Worm (Caenorhabditis elegans): Measurements from ENCODE around the gene nhr-181.

The nhr-181 gene

ce11 chrV:4134728-4135127, 39.9 kb downstream of the nhr-181 start, which contains the start of gene lgc-1:
Gene lgc-1 (plus strand): TSS chrV:4135028.
- TF ChIP-seq ceh-82 (tag; optimal IDR thresholded peaks at IDR 0.05) (no peak), nhr-129 (tag; optimal IDR thresholded peaks at IDR 0.05) (no peak), ZK546.5 (tag; optimal IDR thresholded peaks at IDR 0.05) (no peak), lsy-2 (tag; optimal IDR thresholded peaks at IDR 0.05) (no peak), ztf-11 (tag; optimal IDR thresholded peaks at IDR 0.05) (no peak), elt-3 (tag; optimal IDR thresholded peaks at IDR 0.05) (no peak), blmp-1 (tag; optimal IDR thresholded peaks at IDR 0.05; ENCODE audit: insufficient read depth) (no peak), lin-11 (tag; optimal IDR thresholded peaks at IDR 0.05) (no peak), aly-2 (tag; optimal IDR thresholded peaks at IDR 0.05) (no peak), snpc-4 (tag; optimal IDR thresholded peaks at IDR 0.05) (no peak), gmeb-1 (tag; optimal IDR thresholded peaks at IDR 0.05) (no peak), mbf-1 (tag; optimal IDR thresholded peaks at IDR 0.05) (no peak), sma-9 (GFP tag; optimal IDR thresholded peaks at IDR 0.05) (no peak), sma-9 (tag; optimal IDR thresholded peaks at IDR 0.05) (no peak), ztf-1 (GFP tag; conservative IDR thresholded peaks at IDR 0.05) (no peak), ceh-16 (tag; optimal IDR thresholded peaks at IDR 0.05) (no peak), egl-27 (tag; optimal IDR thresholded peaks at IDR 0.05) (no peak), lin-39 (tag; optimal IDR thresholded peaks at IDR 0.05) (no peak), ztf-4 (tag; optimal IDR thresholded peaks at IDR 0.05) (no peak), peb-1 (tag; optimal IDR thresholded peaks at IDR 0.05) (no peak), crh-2 (tag; optimal IDR thresholded peaks at IDR 0.05) (no peak)

- no peak for TF ChIP-seq crh-2 (tag; optimal IDR thresholded peaks at IDR 0.05)
- no peak for TF ChIP-seq egl-27 (tag; optimal IDR thresholded peaks at IDR 0.05)
Observed at ce11 chrV:4138688-4139087, 43.8 kb downstream of the nhr-181 start, which contains the start of gene lgc-29. Gene lgc-29 (plus strand): TSS chrV:4138988.

ce11 chrV:4143034-4143433, 48.2 kb downstream of the nhr-181 start:
- TF ChIP-seq aly-2 (tag; optimal IDR thresholded peaks at IDR 0.05) (no peak), nhr-11 (tag; optimal IDR thresholded peaks at IDR 0.05) (no peak), nhr-77 (tag; optimal IDR thresholded peaks at IDR 0.05) (no peak), nhr-23 (tag; optimal IDR thresholded peaks at IDR 0.05) (no peak), unc-55 (GFP tag; optimal IDR thresholded peaks at IDR 0.05) (peak; percentile 77), ztf-11 (tag; optimal IDR thresholded peaks at IDR 0.05) (no peak), R02D3.7 (tag; optimal IDR thresholded peaks at IDR 0.05) (no peak), mbf-1 (tag; optimal IDR thresholded peaks at IDR 0.05) (no peak), ceh-16 (tag; optimal IDR thresholded peaks at IDR 0.05) (no peak), ZK546.5 (tag; optimal IDR thresholded peaks at IDR 0.05) (no peak), ceh-82 (tag; optimal IDR thresholded peaks at IDR 0.05) (no peak), lin-11 (tag; optimal IDR thresholded peaks at IDR 0.05) (peak; percentile 38), unc-62 (GFP tag; optimal IDR thresholded peaks at IDR 0.05) (no peak), lsy-2 (tag; optimal IDR thresholded peaks at IDR 0.05) (peak; percentile 53 to 90), mab-5 (tag; optimal IDR thresholded peaks at IDR 0.05) (peak; percentile 82), alr-1 (tag; optimal IDR thresholded peaks at IDR 0.05) (no peak), mdl-1 (tag; optimal IDR thresholded peaks at IDR 0.05) (peak in 1 of 2 experiments; percentile 33), elt-3 (tag; optimal IDR thresholded peaks at IDR 0.05) (no peak), elt-1 (tag; optimal IDR thresholded peaks at IDR 0.05) (no peak), nhr-21 (tag; optimal IDR thresholded peaks at IDR 0.05) (peak; percentile 72), unc-39 (tag; optimal IDR thresholded peaks at IDR 0.05) (no peak), ama-1 (optimal IDR thresholded peaks at IDR 0.05) (no peak), sem-4 (tag; optimal IDR thresholded peaks at IDR 0.05) (peak; percentile 73), F13H6.1 (tag; optimal IDR thresholded peaks at IDR 0.05) (peak; percentile 76), peb-1 (tag; optimal IDR thresholded peaks at IDR 0.05) (no peak), sma-3 (GFP tag; optimal IDR thresholded peaks at IDR 0.05) (peak; percentile 78), nhr-10 (tag; optimal IDR thresholded peaks at IDR 0.05) (no peak), fos-1 (tag; optimal IDR thresholded peaks at IDR 0.05) (peak; percentile 40), gmeb-1 (tag; optimal IDR thresholded peaks at IDR 0.05) (peak; percentile 78), snpc-4 (tag; optimal IDR thresholded peaks at IDR 0.05) (peak; percentile 4), C34F6.9 (tag; optimal IDR thresholded peaks at IDR 0.05) (peak; percentile 95), crh-2 (tag; optimal IDR thresholded peaks at IDR 0.05) (peak; percentile 87), sma-9 (GFP tag; optimal IDR thresholded peaks at IDR 0.05) (peak; percentile 89), sma-9 (tag; optimal IDR thresholded peaks at IDR 0.05) (no peak), dmd-4 (tag; optimal IDR thresholded peaks at IDR 0.05) (no peak), ztf-1 (GFP tag; conservative IDR thresholded peaks at IDR 0.05) (no peak), ztf-4 (tag; optimal IDR thresholded peaks at IDR 0.05) (peak; percentile 63), Y55F3AM.14 (GFP tag; optimal IDR thresholded peaks at IDR 0.05) (peak; percentile 69), nhr-129 (tag; optimal IDR thresholded peaks at IDR 0.05) (peak; percentile 60), lin-39 (tag; optimal IDR thresholded peaks at IDR 0.05) (no peak), nhr-237 (tag; optimal IDR thresholded peaks at IDR 0.05) (no peak), blmp-1 (tag; optimal IDR thresholded peaks at IDR 0.05; ENCODE audit: insufficient read depth) (peak; percentile 27), zag-1 (tag; optimal IDR thresholded peaks at IDR 0.05) (peak; percentile 40), skn-1 (tag; optimal IDR thresholded peaks at IDR 0.05) (no peak), nhr-12 (tag; optimal IDR thresholded peaks at IDR 0.05) (no peak), nhr-6 (tag; optimal IDR thresholded peaks at IDR 0.05) (no peak), egl-27 (tag; optimal IDR thresholded peaks at IDR 0.05) (peak; percentile 54), lin-13 (GFP tag; optimal IDR thresholded peaks at IDR 0.05) (peak; percentile 78)

All from whole organism, L2 larva.